Fruit fly (Drosophila melanogaster) S2 (cell line): Measurements from ENCODE around the gene Cnep1r2.

ENCODE experiments used
- CG8478 ChIP-seq: fragments of >200 bp; optimal IDR thresholded peaks from 2 replicates; lab custom pipeline; 2018
- CTCF ChIP-seq, 2 experiments: fragments of >200 bp; optimal IDR thresholded peaks; 2 replicates each; lab custom pipeline; 2018

DNA sequence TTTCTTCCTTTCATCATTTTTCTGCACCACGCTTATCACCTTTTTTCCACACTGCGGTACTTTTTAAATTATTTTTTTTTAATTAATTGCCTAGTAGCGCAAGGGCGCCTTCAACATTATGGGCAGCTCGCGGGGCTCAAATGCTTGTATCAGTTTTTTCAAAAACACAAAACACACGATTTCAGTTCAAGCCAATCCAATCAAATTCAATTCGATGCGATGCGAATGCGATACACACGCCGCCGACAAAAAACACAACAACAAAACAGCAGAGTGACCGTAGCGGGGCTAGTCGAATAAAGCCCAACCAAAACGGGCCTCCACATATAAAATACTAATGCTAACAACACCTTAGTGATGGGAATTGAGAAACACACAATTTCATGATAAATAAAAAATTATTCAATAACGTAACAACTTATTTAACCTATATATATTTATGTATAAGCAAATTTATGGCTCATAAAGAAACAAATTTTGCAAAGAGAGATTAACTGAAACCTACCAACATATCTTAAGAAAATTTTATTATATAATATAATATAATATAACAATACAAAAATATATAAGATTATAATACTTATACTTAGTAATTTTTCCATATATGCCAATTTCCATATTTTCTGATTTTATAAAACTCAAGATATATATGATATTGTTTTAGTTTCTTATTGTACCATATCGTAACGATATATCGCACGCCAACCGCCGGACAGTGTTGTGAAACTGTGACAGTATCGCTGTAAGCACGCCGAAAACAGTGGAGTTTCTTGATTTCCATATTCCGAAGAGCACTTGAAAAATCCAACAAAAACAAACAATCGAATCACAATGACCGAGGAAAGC lies 23.0 kb downstream of the Cnep1r2 start, which contains the start of the genes CG32066 and CG8003:
- no peak for TF ChIP-seq CG8478
- TF ChIP-seq CTCF (optimal IDR thresholded peaks at IDR 0.05; lab: Kevin White, UChicago) = no peak
